Fruit fly (Drosophila melanogaster): ENCODE measurements around the gene CG46310.

- TF ChIP-seq CG8478 (optimal IDR thresholded peaks at IDR 0.05) (no peak), CTCF (optimal IDR thresholded peaks at IDR 0.05) (no peak)
Observed at dm6 chr3R:23147625-23148024, 26.0 kb upstream of the CG46310 start.

All from S2 (cell line).